Fruit fly (Drosophila melanogaster): ENCODE measurements around the gene CG15864.

DNA sequence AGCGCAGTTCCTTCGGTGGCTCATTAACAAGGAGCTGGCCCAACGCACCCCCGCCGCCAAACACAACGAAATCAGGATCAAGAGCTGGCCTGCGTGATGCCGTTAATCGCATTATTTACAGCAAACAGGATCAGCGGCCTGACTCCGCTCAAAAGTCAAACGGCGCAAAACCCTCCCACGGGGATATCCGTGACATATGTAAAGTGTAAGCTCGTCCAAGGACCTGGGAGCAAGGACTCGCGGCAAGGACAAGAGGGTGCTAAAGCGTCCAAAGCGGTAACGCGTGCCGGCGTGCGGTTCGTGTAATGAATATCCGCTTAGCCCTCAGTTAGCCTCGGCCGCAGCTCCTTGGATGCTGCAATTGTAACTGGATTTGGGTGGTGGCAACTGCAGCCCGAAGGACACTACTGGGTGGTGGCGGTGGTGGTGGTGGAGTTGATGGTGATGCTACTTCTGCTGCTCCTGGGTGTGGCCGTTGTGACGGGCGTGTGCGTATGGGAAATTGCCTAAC, 22.7 kb upstream of the CG15864 start:
- TF ChIP-seq Hr4 (GFP tag; optimal IDR thresholded peaks at IDR 0.05) (no peak), Hr38 (GFP tag; optimal IDR thresholded peaks at IDR 0.05) (no peak), CG6854 (GFP tag; optimal IDR thresholded peaks at IDR 0.05) (no peak), CG6808 (GFP tag; optimal IDR thresholded peaks at IDR 0.05) (no peak), CG6163 (GFP tag; IDR thresholded peaks at IDR 0.05) (no peak)

Data from whole organism, prepupa.